Comparison of ENCODE assay signal across 1 fruit fly cellular context in genomic region chr3R:20947991-20948407, dm6.
TF ChIP-seq lines count a peak whose summit lies in the region.

No protein-coding gene starts in this region.

TF ChIP-seq in whole organism, embryonic, 481 proteins besides CTCF, POLR2A, EP300 and RAD21 (continued from another document):
- TF ChIP-seq maf-S (GFP tag; optimal IDR thresholded peaks at IDR 0.05; lab: Kevin White, UChicago) (peak; percentile 6), CG2875 (GFP tag; optimal IDR thresholded peaks at IDR 0.05; lab: Kevin White, UChicago) (peak; percentile 1), CG15601 (tag; optimal IDR thresholded peaks at IDR 0.05; lab: Kevin White, UChicago) (peak; percentile 44), Doc2 (GFP tag; IDR thresholded peaks at IDR 0.05; lab: Robert Waterston, UW) (no peak), CG14441 (GFP tag; IDR thresholded peaks at IDR 0.05; lab: Robert Waterston, UW) (peak; percentile 34; the same call in 1 of the 2 replicates), ara (GFP tag; IDR thresholded peaks at IDR 0.05; lab: Robert Waterston, UW) (no peak), CG11247 (GFP tag; IDR thresholded peaks at IDR 0.05; lab: Robert Waterston, UW) (peak; percentile 62; the same call in 1 of the 2 replicates), CG13287 (GFP tag; IDR thresholded peaks at IDR 0.05; lab: Robert Waterston, UW; ENCODE audit: partially characterized antibody) (no peak), Rfx (GFP tag; IDR thresholded peaks at IDR 0.05; lab: Robert Waterston, UW) (peak; percentile 77), CG9609 (GFP tag; optimal IDR thresholded peaks at IDR 0.05; lab: Kevin White, UChicago) (peak; percentile 41), lov (optimal IDR thresholded peaks at IDR 0.05; lab: Kevin White, UChicago) (no peak), lov (GFP tag; IDR thresholded peaks at IDR 0.05; lab: Robert Waterston, UW) (no peak), prd (optimal IDR thresholded peaks at IDR 0.05; lab: Kevin White, UChicago) (no peak), prd (GFP tag; IDR thresholded peaks at IDR 0.05; lab: Robert Waterston, UW) (peak; percentile 36; the same call in 1 of the 3 replicates), CG10274 (GFP tag; optimal IDR thresholded peaks at IDR 0.05; lab: Kevin White, UChicago) (no peak), Ravus (GFP tag; IDR thresholded peaks at IDR 0.05; lab: Robert Waterston, UW) (no peak), Lim3 (GFP tag; IDR thresholded peaks at IDR 0.05; lab: Robert Waterston, UW) (no peak), H2.0 (GFP tag; IDR thresholded peaks at IDR 0.05; lab: Robert Waterston, UW) (no peak), Camta (GFP tag; optimal IDR thresholded peaks at IDR 0.05; lab: Kevin White, UChicago) (no peak), gro (GFP tag; optimal IDR thresholded peaks at IDR 0.05; lab: Kevin White, UChicago) (peak; percentile 17), tio (GFP tag; optimal IDR thresholded peaks at IDR 0.05; lab: Kevin White, UChicago) (no peak), Sin3A (optimal IDR thresholded peaks at IDR 0.05; lab: Kevin White, UChicago) (no peak), Myb (GFP tag; optimal IDR thresholded peaks at IDR 0.05; lab: Kevin White, UChicago) (peak; percentile 65), her (GFP tag; optimal IDR thresholded peaks at IDR 0.05; lab: Kevin White, UChicago) (peak; percentile 56), grau (tag; optimal IDR thresholded peaks at IDR 0.05; lab: Kevin White, UChicago) (peak; percentile 40), CHES-1-like (GFP tag; optimal IDR thresholded peaks at IDR 0.05; lab: Kevin White, UChicago) (peak; percentile 5), dpn (GFP tag; optimal IDR thresholded peaks at IDR 0.05; lab: Kevin White, UChicago) (peak; percentile 46 to 57), danr (GFP tag; IDR thresholded peaks at IDR 0.05; lab: Robert Waterston, UW) (no peak), CG4820 (GFP tag; optimal IDR thresholded peaks at IDR 0.05; lab: Kevin White, UChicago) (no peak), HHEX (GFP tag; optimal IDR thresholded peaks at IDR 0.05; lab: Kevin White, UChicago) (no peak), NC2α (GFP tag; optimal IDR thresholded peaks at IDR 0.05; lab: Kevin White, UChicago) (peak; percentile 23), CG9797 (GFP tag; optimal IDR thresholded peaks at IDR 0.05; lab: Kevin White, UChicago) (no peak), yki (optimal IDR thresholded peaks at IDR 0.05; lab: Kevin White, UChicago) (no peak), CG2712 (tag; optimal IDR thresholded peaks at IDR 0.05; lab: Kevin White, UChicago) (peak; percentile 35), CG9215 (GFP tag; IDR thresholded peaks at IDR 0.05; lab: Robert Waterston, UW) (peak; percentile 27; the same call in 1 of the 2 replicates), HmgZ (tag; optimal IDR thresholded peaks at IDR 0.05; lab: Kevin White, UChicago) (peak; percentile 78), CG33557 (GFP tag; optimal IDR thresholded peaks at IDR 0.05; lab: Kevin White, UChicago) (no peak), kni (GFP tag; optimal IDR thresholded peaks at IDR 0.05; lab: Kevin White, UChicago) (no peak), Fer2 (tag; optimal IDR thresholded peaks at IDR 0.05; lab: Kevin White, UChicago) (no peak), Atf3 (GFP tag; optimal IDR thresholded peaks at IDR 0.05; lab: Kevin White, UChicago) (no peak), CG7987 (GFP tag; optimal IDR thresholded peaks at IDR 0.05; lab: Kevin White, UChicago) (peak; percentile 45), fu2 (GFP tag; optimal IDR thresholded peaks at IDR 0.05; lab: Kevin White, UChicago) (peak; percentile 1), CG7357 (GFP tag; IDR thresholded peaks at IDR 0.05; lab: Robert Waterston, UW) (no peak), repo (GFP tag; optimal IDR thresholded peaks at IDR 0.05; lab: Kevin White, UChicago) (no peak), pfk (GFP tag; optimal IDR thresholded peaks at IDR 0.05; lab: Kevin White, UChicago) (no peak), CG6791 (GFP tag; IDR thresholded peaks at IDR 0.05; lab: Robert Waterston, UW; ENCODE audit: partially characterized antibody) (peak; percentile 72), CG9817 (tag; optimal IDR thresholded peaks at IDR 0.05; lab: Kevin White, UChicago) (peak; percentile 49), ken (GFP tag; IDR thresholded peaks at IDR 0.05; lab: Robert Waterston, UW) (peak; percentile 49; the same call in 1 of the 3 replicates), CG4424 (GFP tag; optimal IDR thresholded peaks at IDR 0.05; lab: Kevin White, UChicago) (peak; percentile 8), slp2 (GFP tag; optimal IDR thresholded peaks at IDR 0.05; lab: Kevin White, UChicago) (peak; percentile 12), Elba2 (GFP tag; optimal IDR thresholded peaks at IDR 0.05; lab: Kevin White, UChicago) (no peak), Meics (GFP tag; optimal IDR thresholded peaks at IDR 0.05; lab: Kevin White, UChicago) (peak; percentile 45), slou (GFP tag; optimal IDR thresholded peaks at IDR 0.05; lab: Kevin White, UChicago) (peak; percentile 25), Pdp1 (GFP tag; optimal IDR thresholded peaks at IDR 0.05; lab: Kevin White, UChicago) (peak in 1 of 2 experiments; percentile 53), CG12236 (GFP tag; optimal IDR thresholded peaks at IDR 0.05; lab: Kevin White, UChicago) (no peak), CG15011 (GFP tag; optimal IDR thresholded peaks at IDR 0.05; lab: Kevin White, UChicago) (no peak), CG3163 (GFP tag; optimal IDR thresholded peaks at IDR 0.05; lab: Kevin White, UChicago) (peak; percentile 35), tup (GFP tag; optimal IDR thresholded peaks at IDR 0.05; lab: Kevin White, UChicago) (no peak), zfh1 (GFP tag; IDR thresholded peaks at IDR 0.05; lab: Robert Waterston, UW) (peak; percentile 7; the same call in 1 of the 3 replicates), CG43689 (GFP tag; IDR thresholded peaks at IDR 0.05; lab: Robert Waterston, UW) (no peak), az2 (GFP tag; optimal IDR thresholded peaks at IDR 0.05; lab: Kevin White, UChicago) (peak; percentile 5), CG15514 (GFP tag; optimal IDR thresholded peaks at IDR 0.05; lab: Kevin White, UChicago) (peak; percentile 23), bbx (GFP tag; IDR thresholded peaks at IDR 0.05; lab: Robert Waterston, UW; ENCODE audit: partially characterized antibody) (peak; percentile 38; the same call in 1 of the 2 replicates), CG10366 (GFP tag; IDR thresholded peaks at IDR 0.05; lab: Robert Waterston, UW) (no peak), CG11504 (tag; optimal IDR thresholded peaks at IDR 0.05; lab: Kevin White, UChicago) (peak; percentile 27), chif (GFP tag; optimal IDR thresholded peaks at IDR 0.05; lab: Kevin White, UChicago) (peak; percentile 30 to 54), CG14965 (GFP tag; optimal IDR thresholded peaks at IDR 0.05; lab: Kevin White, UChicago; ENCODE audit: borderline replicate concordance) (peak; percentile 4), MBD-R2 (GFP tag; IDR thresholded peaks at IDR 0.05; lab: Robert Waterston, UW) (no peak), CG42726 (GFP tag; IDR thresholded peaks at IDR 0.05; lab: Robert Waterston, UW; ENCODE audit: partially characterized antibody) (peak; percentile 71), bsh (GFP tag; optimal IDR thresholded peaks at IDR 0.05; lab: Kevin White, UChicago) (no peak), Deaf1 (tag; optimal IDR thresholded peaks at IDR 0.05; lab: Kevin White, UChicago) (no peak), CG5953 (GFP tag; IDR thresholded peaks at IDR 0.05; lab: Robert Waterston, UW) (no peak), CG4730 (GFP tag; IDR thresholded peaks at IDR 0.05; lab: Robert Waterston, UW) (no peak), trem (tag; optimal IDR thresholded peaks at IDR 0.05; lab: Kevin White, UChicago) (peak; percentile 47), CG8281 (tag; optimal IDR thresholded peaks at IDR 0.05; lab: Kevin White, UChicago) (no peak)
